Worm (Caenorhabditis elegans): ENCODE measurements around the gene Y38F1A.2.
A peak's percentile ranks its signal among the peaks of the same experiment; 100 is the strongest.

DNA sequence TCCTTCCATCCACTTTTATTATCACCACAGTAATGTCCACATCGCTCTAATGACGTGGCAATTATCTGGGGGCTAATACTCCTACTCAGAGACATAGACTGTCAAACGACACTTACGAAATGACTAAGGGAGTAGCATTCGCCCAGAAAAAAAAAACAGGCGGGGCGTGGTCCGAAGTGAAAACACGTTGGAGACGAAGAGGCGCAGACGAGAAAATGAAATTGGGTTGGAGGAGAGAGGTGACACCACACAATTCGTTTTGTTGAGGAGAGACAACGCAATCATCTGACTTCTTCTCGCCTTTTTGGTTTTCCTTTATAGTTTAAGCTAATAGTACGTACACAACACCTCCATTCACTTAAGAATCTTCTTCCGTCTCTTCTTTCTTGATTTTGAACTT, 15.6 kb upstream of the Y38F1A.2 start:
- TF ChIP-seq elt-1 (tag; optimal IDR thresholded peaks at IDR 0.05; ENCODE audit: borderline replicate concordance, insufficient read depth) (no peak), ces-1 (GFP tag; optimal IDR thresholded peaks at IDR 0.05) (peak; percentile 61), nhr-237 (tag; optimal IDR thresholded peaks at IDR 0.05) (no peak), snpc-4 (tag; optimal IDR thresholded peaks at IDR 0.05) (no peak), ztf-11 (tag; optimal IDR thresholded peaks at IDR 0.05) (no peak), unc-62 (GFP tag; optimal IDR thresholded peaks at IDR 0.05) (no peak)
